Worm (Caenorhabditis elegans): ENCODE measurements around the gene ZC239.13.
"Not testable (repeated sequence)": the region's sequence is repeated elsewhere in the genome, so short reads cannot be mapped to it uniquely, and the experiment has no call there.

Gene ZC239.13

ce11 chrII:3196966-3197365 lies 25.7 kb downstream of the ZC239.13 start, which contains the start of gene gcy-15:
Gene gcy-15 (minus strand): TSS chrII:3197066.
- no peak for TF ChIP-seq ceh-39 (tag; optimal IDR thresholded peaks at IDR 0.05)
- TF ChIP-seq ham-2 (GFP tag; optimal IDR thresholded peaks at IDR 0.05) = no peak
- no peak for TF ChIP-seq nhr-2 (tag; optimal IDR thresholded peaks at IDR 0.05)
- TF ChIP-seq cnd-1 (tag; optimal IDR thresholded peaks at IDR 0.05) = no peak
- no peak for TF ChIP-seq lin-32 (GFP tag; optimal IDR thresholded peaks at IDR 0.05)
- TF ChIP-seq M03D4.4 (tag; optimal IDR thresholded peaks at IDR 0.05) = no peak
- no peak for TF ChIP-seq bed-3 (GFP tag; optimal IDR thresholded peaks at IDR 0.05)
- TF ChIP-seq sem-2 (GFP tag; optimal IDR thresholded peaks at IDR 0.05) = no peak
- TF ChIP-seq mls-2 (tag; optimal IDR thresholded peaks at IDR 0.05) = no peak
- no peak for TF ChIP-seq ces-1 (GFP tag; optimal IDR thresholded peaks at IDR 0.05)
- TF ChIP-seq blmp-1 (tag; optimal IDR thresholded peaks at IDR 0.05) = no peak

- TF ChIP-seq ces-1 (GFP tag; optimal IDR thresholded peaks at IDR 0.05) = no peak
- TF ChIP-seq flh-1 (GFP tag; optimal IDR thresholded peaks at IDR 0.05) = no peak
- TF ChIP-seq ham-2 (GFP tag; optimal IDR thresholded peaks at IDR 0.05) = no peak
- TF ChIP-seq sem-2 (GFP tag; optimal IDR thresholded peaks at IDR 0.05) = no peak
- TF ChIP-seq unc-39 (tag; optimal IDR thresholded peaks at IDR 0.05) = no peak
- no peak for TF ChIP-seq snpc-4 (tag; optimal IDR thresholded peaks at IDR 0.05)
- no peak for TF ChIP-seq cnd-1 (tag; optimal IDR thresholded peaks at IDR 0.05)
- TF ChIP-seq lsy-2 (tag; optimal IDR thresholded peaks at IDR 0.05) = no peak
- no peak for TF ChIP-seq lin-13 (tag; optimal IDR thresholded peaks at IDR 0.05)
- TF ChIP-seq drap-1 (GFP tag; optimal IDR thresholded peaks at IDR 0.05) = no peak
- TF ChIP-seq nhr-28 (tag; optimal IDR thresholded peaks at IDR 0.05) = no peak
- TF ChIP-seq elt-1 (tag; optimal IDR thresholded peaks at IDR 0.05; ENCODE audit: borderline replicate concordance, insufficient read depth) = no peak
Measured at ce11 chrII:3195739-3196138, 26.9 kb downstream of the ZC239.13 start.

ce11 chrII:3191544-3191943 lies 31.1 kb downstream of the ZC239.13 start, which contains the start of gene Y27F2A.9:
Gene Y27F2A.9 (minus strand): TSS chrII:3191644.
- not testable (repeated sequence) for TF ChIP-seq hlh-1 (tag; optimal IDR thresholded peaks at IDR 0.05); elt-1 (tag; optimal IDR thresholded peaks at IDR 0.05; ENCODE audit: borderline replicate concordance, insufficient read depth); ztf-11 (tag; optimal IDR thresholded peaks at IDR 0.05)

- not testable (repeated sequence) for TF ChIP-seq lin-13, blmp-1, ztf-11 (tag; optimal IDR thresholded peaks at IDR 0.05)
Measured at ce11 chrII:3189038-3189437, 33.6 kb downstream of the ZC239.13 start, which contains the start of gene Y27F2A.11. Gene Y27F2A.11 (plus strand): TSS chrII:3189338.

- TF ChIP-seq blmp-1 (tag; optimal IDR thresholded peaks at IDR 0.05) = no peak
- TF ChIP-seq unc-62 (GFP tag; optimal IDR thresholded peaks at IDR 0.05) = no peak
- TF ChIP-seq pha-4 (tag; optimal IDR thresholded peaks at IDR 0.05) = no peak
- TF ChIP-seq ceh-43 (GFP tag; optimal IDR thresholded peaks at IDR 0.05) = no peak
- TF ChIP-seq elt-1 (tag; optimal IDR thresholded peaks at IDR 0.05; ENCODE audit: borderline replicate concordance, insufficient read depth) = no peak
- no peak for TF ChIP-seq cnd-1 (tag; optimal IDR thresholded peaks at IDR 0.05)
- TF ChIP-seq hlh-1 (tag; optimal IDR thresholded peaks at IDR 0.05) = no peak
- no peak for TF ChIP-seq nhr-28 (tag; optimal IDR thresholded peaks at IDR 0.05)
- no peak for TF ChIP-seq bed-3 (GFP tag; optimal IDR thresholded peaks at IDR 0.05)
- TF ChIP-seq elt-3 (tag; optimal IDR thresholded peaks at IDR 0.05) = no peak
- TF ChIP-seq nhr-2 (tag; optimal IDR thresholded peaks at IDR 0.05) = no peak
- TF ChIP-seq ces-1 (GFP tag; optimal IDR thresholded peaks at IDR 0.05) = no peak
- no peak for TF ChIP-seq ztf-11 (tag; optimal IDR thresholded peaks at IDR 0.05)
- no peak for TF ChIP-seq nhr-237 (tag; optimal IDR thresholded peaks at IDR 0.05)
- no peak for TF ChIP-seq mab-5 (tag; optimal IDR thresholded peaks at IDR 0.05)
- TF ChIP-seq snpc-4 (tag; optimal IDR thresholded peaks at IDR 0.05) = no peak
- TF ChIP-seq sptf-1 (tag; optimal IDR thresholded peaks at IDR 0.05) = no peak
- TF ChIP-seq mep-1 (tag; optimal IDR thresholded peaks at IDR 0.05) = no peak
- TF ChIP-seq tbx-8 (GFP tag; optimal IDR thresholded peaks at IDR 0.05) = no peak
Measured at ce11 chrII:3185848-3186247, 36.8 kb downstream of the ZC239.13 start.

ce11 chrII:3184858-3185257 lies 37.8 kb downstream of the ZC239.13 start, which contains the start of gene sri-78:
Gene sri-78 (plus strand): TSS chrII:3185158.
- not testable (repeated sequence) for TF ChIP-seq flh-1 (GFP tag; optimal IDR thresholded peaks at IDR 0.05); unc-120 (tag; optimal IDR thresholded peaks at IDR 0.05; ENCODE audit: poor library complexity, severe bottlenecking); mab-5 (tag; optimal IDR thresholded peaks at IDR 0.05)
